Fruit fly (Drosophila melanogaster): ENCODE measurements around the gene CheA75a.

- peak; percentile 98 for TF ChIP-seq CG34367 (tag; optimal IDR thresholded peaks at IDR 0.05)
- TF ChIP-seq CG12605 (GFP tag; IDR thresholded peaks at IDR 0.05), result peak; percentile 93
- TF ChIP-seq CG14655 (GFP tag; optimal IDR thresholded peaks at IDR 0.05), result peak; percentile 94
- peak; percentile 87 for TF ChIP-seq Pif1A (GFP tag; optimal IDR thresholded peaks at IDR 0.05)
- TF ChIP-seq CG32121 (GFP tag; IDR thresholded peaks at IDR 0.05), result peak; percentile 90
- TF ChIP-seq EcR (GFP tag; optimal IDR thresholded peaks at IDR 0.05), result peak; percentile 67
- peak; percentile 97 for TF ChIP-seq fd96Ca (GFP tag; IDR thresholded peaks at IDR 0.05)
- peak; percentile 55; the same call in 1 of the 2 replicates for TF ChIP-seq CG10348 (GFP tag; IDR thresholded peaks at IDR 0.05)
- TF ChIP-seq D1 (tag; optimal IDR thresholded peaks at IDR 0.05), result peak; percentile 95
- peak; percentile 92 for TF ChIP-seq Ets98B (GFP tag; IDR thresholded peaks at IDR 0.05)
- TF ChIP-seq CG15710 (tag; optimal IDR thresholded peaks at IDR 0.05), result peak; percentile 96
- TF ChIP-seq CG8301 (tag; optimal IDR thresholded peaks at IDR 0.05), result peak; percentile 94
Observed at dm6 chr3L:18235825-18236647, 15.9 kb upstream of the CheA75a start.

Data from whole organism, pupa.